Worm (Caenorhabditis elegans): ENCODE measurements around the gene Y22D7AL.7.

- TF ChIP-seq ztf-4 (tag; optimal IDR thresholded peaks at IDR 0.05), result no peak
- TF ChIP-seq snpc-4 (tag; optimal IDR thresholded peaks at IDR 0.05), result no peak
- TF ChIP-seq nhr-28 (tag; optimal IDR thresholded peaks at IDR 0.05), result no peak
- TF ChIP-seq lin-15B (tag; optimal IDR thresholded peaks at IDR 0.05), result no peak
- TF ChIP-seq hmg-11 (tag; optimal IDR thresholded peaks at IDR 0.05), result no peak
- no peak for TF ChIP-seq nhr-237 (tag; optimal IDR thresholded peaks at IDR 0.05)
- TF ChIP-seq nfya-1 (tag; optimal IDR thresholded peaks at IDR 0.05; ENCODE audit: insufficient read depth), result no peak
- no peak for TF ChIP-seq nhr-77 (tag; optimal IDR thresholded peaks at IDR 0.05)
- TF ChIP-seq mdl-1 (tag; optimal IDR thresholded peaks at IDR 0.05), result no peak
- no peak for TF ChIP-seq zag-1 (tag; optimal IDR thresholded peaks at IDR 0.05)
These were observed 3.6 kb downstream of the Y22D7AL.7 start for ce11 chrIII:1580142-1580541.

Data from whole organism, L3 larva.